Fruit fly (Drosophila melanogaster) whole organism, embryonic: Measurements from ENCODE around the gene CG31100.

Experiments used
- CG16863 ChIP-seq: fragments of 200-800 bp; sonication (Bioruptor generic); optimal IDR thresholded peaks from 3 replicates; lab custom pipeline; 2016; ENCODE audit warnings: missing biosample characterization, missing genetic modification characterization
- CG3281 ChIP-seq: fragments of 200-800 bp; sonication (Bioruptor generic); optimal IDR thresholded peaks from 3 replicates; lab custom pipeline; 2017; ENCODE audit warnings: missing biosample characterization, mild to moderate bottlenecking, missing genetic modification characterization
- Chrac-16 ChIP-seq: fragments of 200-800 bp; sonication (Bioruptor generic); optimal IDR thresholded peaks from 3 replicates; lab custom pipeline; 2016; ENCODE audit warnings: missing biosample characterization, missing genetic modification characterization
- Deaf1 ChIP-seq: fragments of 200-800 bp; optimal IDR thresholded peaks from 3 replicates; lab custom pipeline; 2019; ENCODE audit warnings: missing biosample characterization, mild to moderate bottlenecking, missing genetic modification characterization, moderate library complexity
- PHDP ChIP-seq: fragments of 200-800 bp; sonication (Bioruptor generic); optimal IDR thresholded peaks from 3 replicates; lab custom pipeline; 2018; ENCODE audit warnings: missing biosample characterization, mild to moderate bottlenecking, missing genetic modification characterization, moderate library complexity
- Sox102F ChIP-seq: fragments of 200-800 bp; sonication (Bioruptor generic); optimal IDR thresholded peaks from 2 replicates; lab custom pipeline; 2018; ENCODE audit warnings: missing biosample characterization, mild to moderate bottlenecking, missing genetic modification characterization, moderate library complexity
- caup ChIP-seq: fragments of 200-800 bp; sonication (Bioruptor generic); optimal IDR thresholded peaks from 3 replicates; lab custom pipeline; 2017; ENCODE audit warnings: missing biosample characterization, mild to moderate bottlenecking, missing genetic modification characterization, moderate library complexity; ENCODE audit not compliant: severe bottlenecking
- crc ChIP-seq: fragments of 200-800 bp; sonication (Bioruptor generic); optimal IDR thresholded peaks from 2 replicates; lab custom pipeline; 2016; ENCODE audit warnings: missing biosample characterization, missing genetic modification characterization
- jigr1 ChIP-seq: fragments of 200-800 bp; sonication (Bioruptor generic); IDR thresholded peaks from 3 replicates; pipeline ENCODE4 v1.3.6; 2022; ENCODE audit warnings: missing biosample characterization, missing genetic modification characterization
- sob ChIP-seq: fragments of 200-800 bp; sonication (Bioruptor generic); IDR thresholded peaks from 2 replicates; pipeline ENCODE4 v1.3.6; 2022; ENCODE audit warnings: missing biosample characterization, missing genetic modification characterization

DNA sequence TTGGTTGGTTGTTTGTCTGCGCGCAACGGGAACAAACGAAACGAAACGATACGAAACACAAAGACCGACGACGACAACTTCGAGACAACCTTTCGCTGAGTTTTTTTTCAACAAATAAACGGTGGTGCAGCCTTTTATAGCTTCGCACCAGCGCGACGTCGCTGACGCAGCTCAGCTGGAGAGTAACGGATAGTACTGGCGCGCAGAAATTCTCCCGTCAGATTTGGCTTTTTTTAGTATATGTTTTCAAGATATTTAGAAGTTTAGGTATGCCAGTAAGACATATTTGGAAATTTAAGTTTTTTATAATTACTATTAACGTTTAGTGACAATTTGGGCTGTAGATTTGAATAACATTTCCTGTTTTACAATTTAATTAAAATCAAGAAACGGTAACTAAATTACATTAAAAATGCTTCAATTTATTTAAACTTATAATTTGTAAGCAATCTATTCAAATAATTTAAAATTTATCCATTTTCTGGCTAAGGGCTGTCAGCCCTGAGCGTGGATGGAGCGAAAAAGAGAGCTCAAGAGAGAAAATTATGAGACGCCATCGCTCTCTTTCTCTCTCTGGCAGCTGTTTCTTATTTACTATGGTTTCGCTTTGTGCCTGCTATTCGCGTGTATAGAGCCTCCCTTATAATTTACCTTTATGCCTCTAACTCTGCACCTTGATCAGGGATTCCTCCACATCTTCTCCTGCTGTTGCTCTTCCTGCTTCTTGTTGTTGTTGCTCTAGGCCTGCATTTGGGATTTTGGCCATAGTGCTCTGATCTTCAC is 30.4 kb upstream of the CG31100 start:
- TF ChIP-seq CG16863 (GFP tag; lab: Kevin White, UChicago) (peak; percentile 25), caup (peak; percentile 83), Chrac-16 (peak; percentile 67), jigr1 (GFP tag; lab: Robert Waterston, UW) (peak; percentile 40; the same call in 1 of the 3 replicates), CG3281 (peak; percentile 91), Sox102F (GFP tag; lab: Kevin White, UChicago) (peak; percentile 81), PHDP (tag; lab: Kevin White, UChicago) (peak; percentile 88), Deaf1 (tag; lab: Kevin White, UChicago) (peak; percentile 82), sob (0 out of 2 replicates have a peak, but pooled peaks have one; percentile 23), crc (GFP tag; lab: Kevin White, UChicago) (no peak)
